Fruit fly (Drosophila melanogaster) whole organism, embryonic: ENCODE measurements around the gene Sys1.

Source experiments
- BtbVII ChIP-seq: fragments of 200-800 bp; sonication (Bioruptor generic); optimal IDR thresholded peaks from 3 replicates; lab custom pipeline; 2017; ENCODE audit warnings: missing biosample characterization, mild to moderate bottlenecking, missing genetic modification characterization
- Bteb2 ChIP-seq: fragments of 200-800 bp; sonication (Bioruptor generic); optimal IDR thresholded peaks from 2 replicates; lab custom pipeline; 2016; ENCODE audit warnings: missing biosample characterization, missing genetic modification characterization
- CG10267 ChIP-seq: fragments of 200-800 bp; sonication (Bioruptor generic); optimal IDR thresholded peaks from 2 replicates; lab custom pipeline; 2018; ENCODE audit warnings: missing biosample characterization, mild to moderate bottlenecking, missing genetic modification characterization, moderate library complexity
- CG11723 ChIP-seq: fragments of 200-800 bp; sonication (Bioruptor generic); optimal IDR thresholded peaks from 2 replicates; lab custom pipeline; 2017; ENCODE audit warnings: missing biosample characterization, mild to moderate bottlenecking, missing genetic modification characterization
- CG14860 ChIP-seq: fragments of 200-800 bp; sonication (Bioruptor generic); IDR thresholded peaks from 3 replicates; pipeline ENCODE4 v1.3.6; 2022; ENCODE audit warnings: missing biosample characterization, missing genetic modification characterization; ENCODE audit not compliant: partially characterized antibody
- CG1529 ChIP-seq: fragments of 200-800 bp; sonication (Bioruptor generic); optimal IDR thresholded peaks from 3 replicates; lab custom pipeline; 2018; ENCODE audit warnings: missing biosample characterization, missing genetic modification characterization
- CG15696 ChIP-seq: fragments of 200-800 bp; sonication (Bioruptor generic); optimal IDR thresholded peaks from 2 replicates; lab custom pipeline; 2019; ENCODE audit warnings: missing biosample characterization, mild to moderate bottlenecking, missing genetic modification characterization, moderate library complexity
- CG16815 ChIP-seq: fragments of 200-800 bp; sonication (Bioruptor generic); optimal IDR thresholded peaks from 3 replicates; lab custom pipeline; 2017; ENCODE audit warnings: missing biosample characterization, mild to moderate bottlenecking, missing genetic modification characterization
- CG17186 ChIP-seq: fragments of 200-800 bp; sonication (Bioruptor generic); optimal IDR thresholded peaks from 3 replicates; lab custom pipeline; 2017; ENCODE audit warnings: missing biosample characterization, missing genetic modification reagents, missing genetic modification characterization
- CG17912 ChIP-seq: fragments of 200-800 bp; sonication (Bioruptor generic); optimal IDR thresholded peaks from 2 replicates; lab custom pipeline; 2018; ENCODE audit warnings: missing biosample characterization, mild to moderate bottlenecking, missing genetic modification characterization
- CG18764 ChIP-seq: fragments of 200-800 bp; sonication (Bioruptor generic); optimal IDR thresholded peaks from 3 replicates; lab custom pipeline; 2016; ENCODE audit warnings: missing biosample characterization, missing genetic modification characterization
- CG2889 ChIP-seq: fragments of 200-800 bp; sonication (Bioruptor generic); IDR thresholded peaks from 3 replicates; pipeline ENCODE4 v1.3.6; 2022; ENCODE audit warnings: missing biosample characterization, missing genetic modification characterization
- CG32772 ChIP-seq: fragments of 200-800 bp; sonication (Bioruptor generic); IDR thresholded peaks from 2 replicates; pipeline ENCODE4 v1.3.6; 2022; ENCODE audit warnings: missing biosample characterization, missing genetic modification characterization
- CG4820 ChIP-seq: fragments of 200-800 bp; sonication (Bioruptor generic); optimal IDR thresholded peaks from 3 replicates; lab custom pipeline; 2016; ENCODE audit warnings: missing biosample characterization, missing genetic modification characterization
- CG4854 ChIP-seq: fragments of 200-800 bp; sonication (Bioruptor generic); optimal IDR thresholded peaks from 2 replicates; lab custom pipeline; 2016; ENCODE audit warnings: missing biosample characterization, missing genetic modification characterization, inconsistent platforms
- CG8089 ChIP-seq: fragments of 200-800 bp; sonication (Bioruptor generic); optimal IDR thresholded peaks from 3 replicates; lab custom pipeline; 2016; ENCODE audit warnings: missing biosample characterization, missing genetic modification characterization
- CG8765 ChIP-seq: fragments of 200-800 bp; sonication (Bioruptor generic); IDR thresholded peaks from 2 replicates; pipeline ENCODE4 v1.3.6; 2022; ENCODE audit warnings: missing biosample characterization, missing genetic modification characterization
- CHES-1-like ChIP-seq: fragments of 200-800 bp; sonication (Bioruptor generic); optimal IDR thresholded peaks from 2 replicates; lab custom pipeline; 2016; ENCODE audit warnings: missing biosample characterization, missing genetic modification characterization
- Camta ChIP-seq: fragments of 200-800 bp; sonication (Bioruptor generic); optimal IDR thresholded peaks from 2 replicates; lab custom pipeline; 2016; ENCODE audit warnings: missing biosample characterization, missing genetic modification characterization
- CkIIα-i1 ChIP-seq: fragments of 200-800 bp; sonication (Bioruptor generic); IDR thresholded peaks from 2 replicates; pipeline ENCODE4 v1.3.6; 2022; ENCODE audit warnings: missing biosample characterization, missing genetic modification characterization
- CoRest ChIP-seq: fragments of 200-800 bp; sonication (Bioruptor generic); optimal IDR thresholded peaks from 3 replicates; lab custom pipeline; 2018; ENCODE audit warnings: missing biosample characterization, mild to moderate bottlenecking, missing genetic modification characterization, moderate library complexity
- Ets65A ChIP-seq: fragments of 200-800 bp; sonication (Bioruptor generic); peaks from one replicate; lab custom pipeline; 2016; ENCODE audit warnings: missing biosample characterization, missing genetic modification characterization
- Hmx ChIP-seq: fragments of 200-800 bp; sonication (Bioruptor generic); optimal IDR thresholded peaks from 2 replicates; lab custom pipeline; 2016; ENCODE audit warnings: missing biosample characterization, missing genetic modification characterization
- Hr3 ChIP-seq: fragments of 200-800 bp; sonication (Bioruptor generic); optimal IDR thresholded peaks from 3 replicates; lab custom pipeline; 2016; ENCODE audit warnings: missing biosample characterization, missing genetic modification characterization
- Jarid2 ChIP-seq: fragments of 200-800 bp; sonication (Bioruptor generic); optimal IDR thresholded peaks from 3 replicates; lab custom pipeline; 2017; ENCODE audit warnings: mild to moderate bottlenecking, missing biosample characterization, missing genetic modification reagents, missing genetic modification characterization
- Lim3 ChIP-seq: fragments of 200-800 bp; sonication (Bioruptor generic); IDR thresholded peaks from 2 replicates; pipeline ENCODE4 v1.3.6; 2022; ENCODE audit warnings: missing biosample characterization, missing genetic modification characterization
- NFAT ChIP-seq: fragments of 200-800 bp; sonication (Bioruptor generic); IDR thresholded peaks from 2 replicates; pipeline ENCODE4 v1.3.6; 2022; ENCODE audit warnings: missing biosample characterization, missing genetic modification characterization
- Nf-YC ChIP-seq: fragments of 200-800 bp; optimal IDR thresholded peaks from 3 replicates; lab custom pipeline; 2019; ENCODE audit warnings: missing biosample characterization, mild to moderate bottlenecking, missing genetic modification characterization, moderate library complexity
- Optix ChIP-seq: fragments of 200-800 bp; sonication (Bioruptor generic); IDR thresholded peaks from 3 replicates; pipeline ENCODE4 v1.3.6; 2022; ENCODE audit warnings: missing biosample characterization, missing genetic modification characterization
- PHDP ChIP-seq: fragments of 200-800 bp; sonication (Bioruptor generic); optimal IDR thresholded peaks from 3 replicates; lab custom pipeline; 2018; ENCODE audit warnings: missing biosample characterization, mild to moderate bottlenecking, missing genetic modification characterization, moderate library complexity
- Sox100B ChIP-seq: fragments of 200-800 bp; sonication (Bioruptor generic); optimal IDR thresholded peaks from 3 replicates; lab custom pipeline; 2018; ENCODE audit warnings: missing biosample characterization, mild to moderate bottlenecking, missing genetic modification characterization
- ap ChIP-seq: fragments of 200-800 bp; sonication (Bioruptor generic); IDR thresholded peaks from 2 replicates; pipeline ENCODE4 v1.3.6; 2022; ENCODE audit warnings: missing biosample characterization, missing genetic modification characterization
- cato ChIP-seq: fragments of 200-800 bp; sonication (Bioruptor generic); optimal IDR thresholded peaks from 2 replicates; lab custom pipeline; 2016; ENCODE audit warnings: missing biosample characterization, missing genetic modification characterization, borderline replicate concordance
- fd96Cb ChIP-seq: fragments of 200-800 bp; sonication (Bioruptor generic); optimal IDR thresholded peaks from 2 replicates; lab custom pipeline; 2018; ENCODE audit warnings: missing biosample characterization, mild to moderate bottlenecking, missing genetic modification characterization, moderate library complexity
- gcm ChIP-seq: fragments of 200-800 bp; sonication (Bioruptor generic); optimal IDR thresholded peaks from 2 replicates; lab custom pipeline; 2019; ENCODE audit warnings: missing biosample characterization, mild to moderate bottlenecking, missing genetic modification characterization, moderate library complexity
- gt ChIP-seq: fragments of 200-800 bp; sonication (Bioruptor generic); IDR thresholded peaks from 2 replicates; pipeline ENCODE4 v1.3.6; 2022; ENCODE audit warnings: missing biosample characterization, missing genetic modification characterization
- h ChIP-seq: fragments of >200 bp; optimal IDR thresholded peaks from 2 replicates; lab custom pipeline; 2017
- jigr1 ChIP-seq: fragments of 200-800 bp; sonication (Bioruptor generic); IDR thresholded peaks from 3 replicates; pipeline ENCODE4 v1.3.6; 2022; ENCODE audit warnings: missing biosample characterization, missing genetic modification characterization
- maf-S ChIP-seq: fragments of 200-800 bp; sonication (Bioruptor generic); optimal IDR thresholded peaks from 2 replicates; lab custom pipeline; 2016; ENCODE audit warnings: missing biosample characterization, missing genetic modification characterization
- nerfin-1 ChIP-seq: fragments of 200-800 bp; sonication (Bioruptor generic); optimal IDR thresholded peaks from 3 replicates; lab custom pipeline; 2019; ENCODE audit warnings: missing biosample characterization, mild to moderate bottlenecking, missing genetic modification characterization, moderate library complexity
- nmo ChIP-seq: fragments of 200-800 bp; sonication (Bioruptor generic); optimal IDR thresholded peaks from 2 replicates; lab custom pipeline; 2018; ENCODE audit warnings: missing biosample characterization, mild to moderate bottlenecking, missing genetic modification characterization, moderate library complexity
- nom ChIP-seq: fragments of 200-800 bp; sonication (Bioruptor generic); optimal IDR thresholded peaks from 2 replicates; lab custom pipeline; 2017; ENCODE audit warnings: missing biosample characterization, missing genetic modification characterization, mild to moderate bottlenecking, moderate library complexity, missing genetic modification reagents
- phol ChIP-seq: fragments of 200-800 bp; sonication (Bioruptor generic); optimal IDR thresholded peaks from 3 replicates; lab custom pipeline; 2018; ENCODE audit warnings: missing biosample characterization, mild to moderate bottlenecking, missing genetic modification characterization, moderate library complexity
- rib ChIP-seq: fragments of 200-800 bp; sonication (Bioruptor generic); IDR thresholded peaks from 2 replicates; pipeline ENCODE4 v1.3.6; 2022; ENCODE audit warnings: missing biosample characterization, missing genetic modification characterization
- schlank ChIP-seq: fragments of 200-800 bp; sonication (Bioruptor generic); optimal IDR thresholded peaks from 2 replicates; lab custom pipeline; 2018; ENCODE audit warnings: missing biosample characterization, mild to moderate bottlenecking, missing genetic modification characterization
- scrt ChIP-seq: fragments of 200-800 bp; sonication (Bioruptor generic); optimal IDR thresholded peaks from 2 replicates; lab custom pipeline; 2018; ENCODE audit warnings: missing biosample characterization, mild to moderate bottlenecking, missing genetic modification characterization, moderate library complexity
- seq ChIP-seq: fragments of 200-800 bp; sonication (Bioruptor generic); IDR thresholded peaks from 2 replicates; pipeline ENCODE4 v1.3.6; 2022; ENCODE audit warnings: missing biosample characterization, missing genetic modification characterization
- sr ChIP-seq: fragments of 200-800 bp; sonication (Bioruptor generic); IDR thresholded peaks from 3 replicates; pipeline ENCODE4 v1.3.6; 2022; ENCODE audit warnings: missing biosample characterization, missing genetic modification characterization
- tio ChIP-seq: fragments of 200-800 bp; sonication (Bioruptor generic); optimal IDR thresholded peaks from 2 replicates; lab custom pipeline; 2017; ENCODE audit warnings: missing biosample characterization, missing genetic modification characterization, inconsistent platforms
- zen2 ChIP-seq: fragments of 200-800 bp; sonication (Bioruptor generic); IDR thresholded peaks from 3 replicates; pipeline ENCODE4 v1.3.6; 2022; ENCODE audit warnings: missing biosample characterization, missing genetic modification characterization; ENCODE audit not compliant: partially characterized antibody

Gene Sys1

dm6 chr3R:8659907-8660660 lies 7.5 kb downstream of the Sys1 start (continued):
- TF ChIP-seq CG18764 (GFP tag; lab: Kevin White, UChicago) (peak; percentile 16), CG14860 (GFP tag; lab: Robert Waterston, UW) (peak; percentile 78), nerfin-1 (peak; percentile 39), sr (GFP tag; lab: Robert Waterston, UW) (no peak), Hr3 (GFP tag; lab: Kevin White, UChicago) (no peak), Nf-YC (tag; lab: Kevin White, UChicago) (peak; percentile 54), schlank (tag; lab: Kevin White, UChicago) (peak; percentile 16), CG4820 (no peak), tio (GFP tag; lab: Kevin White, UChicago) (no peak), CHES-1-like (GFP tag; lab: Kevin White, UChicago) (peak; percentile 73), gcm (peak; percentile 21), CG10267 (tag; lab: Kevin White, UChicago) (peak; percentile 75), h (lab: Kevin White, UChicago) (no peak), CG1529 (GFP tag; lab: Kevin White, UChicago) (no peak), ap (GFP tag; lab: Robert Waterston, UW) (no peak), CG4854 (GFP tag; lab: Kevin White, UChicago) (no peak), CG8089 (GFP tag; lab: Kevin White, UChicago) (no peak), nmo (GFP tag; lab: Kevin White, UChicago) (peak; percentile 64), CG16815 (no peak), CoRest (tag; lab: Kevin White, UChicago) (peak; percentile 60), seq (GFP tag; lab: Robert Waterston, UW) (no peak; the same call in 1 of the 2 replicates), CG2889 (GFP tag; lab: Robert Waterston, UW) (no peak), fd96Cb (tag; lab: Kevin White, UChicago) (no peak), cato (GFP tag; lab: Kevin White, UChicago) (no peak), Jarid2 (GFP tag; lab: Kevin White, UChicago) (no peak), jigr1 (GFP tag; lab: Robert Waterston, UW) (no peak), CG17912 (GFP tag; lab: Kevin White, UChicago) (peak; percentile 32), maf-S (GFP tag; lab: Kevin White, UChicago) (peak; percentile 40), Camta (GFP tag; lab: Kevin White, UChicago) (peak; percentile 34), phol (tag; lab: Kevin White, UChicago) (peak; percentile 70), gt (GFP tag; lab: Robert Waterston, UW) (no peak), NFAT (peak; percentile 92), Ets65A (peak; percentile 84), scrt (GFP tag; lab: Kevin White, UChicago) (peak; percentile 6), CG11723 (GFP tag; lab: Kevin White, UChicago) (peak; percentile 32), Optix (no peak), CG15696 (tag; lab: Kevin White, UChicago) (no peak), CkIIα-i1 (no peak), CG17186 (GFP tag; lab: Kevin White, UChicago) (peak; percentile 87), nom (GFP tag; lab: Kevin White, UChicago) (peak; percentile 10), rib (no peak), Sox100B (no peak), CG8765 (0 out of 2 replicates have a peak, but pooled peaks have one; percentile 18), PHDP (tag; lab: Kevin White, UChicago) (peak; percentile 20), CG32772 (peak; percentile 59), BtbVII (no peak), Bteb2 (GFP tag; lab: Kevin White, UChicago) (peak; percentile 38), zen2 (GFP tag; lab: Robert Waterston, UW) (peak; percentile 68; the same call in 2 of the 3 replicates), Lim3 (GFP tag; lab: Robert Waterston, UW) (no peak), Hmx (GFP tag; lab: Kevin White, UChicago) (no peak)
